Worm (Caenorhabditis elegans) whole organism, L4 larva: ENCODE data around the gene ceh-1.

ENCODE experiments used
- F26F4.8 ChIP-seq: fragments of 200-800 bp; sonication (Bioruptor generic); conservative IDR thresholded peaks from 2 replicates; pipeline ENCODE4 v1.3.6; 2022; ENCODE audit warnings: missing genetic modification characterization, missing compliant biosample characterization
- F37D6.2 ChIP-seq: sonication (generic microtip); optimal IDR thresholded peaks from 2 replicates; lab custom pipeline; 2016; ENCODE audit warnings: mild to moderate bottlenecking, missing genetic modification characterization, missing compliant biosample characterization
- R02D3.7 ChIP-seq: fragments of 150-350 bp; sonication (generic microtip); optimal IDR thresholded peaks from 3 replicates; lab custom pipeline; 2014; ENCODE audit warnings: missing biosample characterization, missing genetic modification characterization
- T20F7.1 ChIP-seq: fragments of 200-800 bp; sonication (Bioruptor generic); optimal IDR thresholded peaks from 2 replicates; lab custom pipeline; 2018; ENCODE audit warnings: mild to moderate bottlenecking, missing genetic modification characterization, missing compliant biosample characterization
- Y48G9A.11 ChIP-seq: fragments of 200-800 bp; sonication (Bioruptor generic); IDR thresholded peaks from 2 replicates; pipeline ENCODE4 v1.3.6; 2022; ENCODE audit warnings: missing genetic modification reagents, missing genetic modification characterization, missing compliant biosample characterization
- Y5F2A.4 ChIP-seq: fragments of 200-800 bp; sonication (Bioruptor generic); optimal IDR thresholded peaks from 2 replicates; lab custom pipeline; 2018; ENCODE audit warnings: mild to moderate bottlenecking, missing genetic modification characterization, missing compliant biosample characterization
- aha-1 ChIP-seq: fragments of 150-350 bp; peaks from one replicate; lab custom pipeline; 2014; ENCODE audit warnings: missing biosample characterization, missing genetic modification characterization
- ceh-20 ChIP-seq: fragments of 200-800 bp; sonication (Bioruptor generic); IDR thresholded peaks from 2 replicates; pipeline ENCODE4 v1.3.6; 2022; ENCODE audit warnings: missing genetic modification reagents, missing genetic modification characterization, missing compliant biosample characterization
- cey-2 ChIP-seq: sonication (generic microtip); optimal IDR thresholded peaks from 3 replicates; lab custom pipeline; 2017; ENCODE audit warnings: missing genetic modification characterization, mild to moderate bottlenecking, missing compliant biosample characterization, antibody characterized with exemption, borderline replicate concordance; ENCODE audit not compliant: insufficient read depth
- ctbp-1 ChIP-seq: fragments of 200-800 bp; sonication (Bioruptor generic); IDR thresholded peaks from 2 replicates; pipeline ENCODE4 v1.3.6; 2022; ENCODE audit warnings: missing genetic modification reagents, missing genetic modification characterization, missing compliant biosample characterization
- daf-12 ChIP-seq: fragments of 150-350 bp; optimal IDR thresholded peaks from 2 replicates; lab custom pipeline; 2014; ENCODE audit warnings: missing biosample characterization, missing genetic modification reagents, missing genetic modification characterization
- daf-8 ChIP-seq: fragments of 200-800 bp; sonication (Bioruptor generic); IDR thresholded peaks from 2 replicates; pipeline ENCODE4 v1.3.6; 2022; ENCODE audit warnings: missing genetic modification characterization, missing compliant biosample characterization
- dmd-6 ChIP-seq: fragments of 200-800 bp; sonication (Bioruptor generic); IDR thresholded peaks from 2 replicates; pipeline ENCODE4 v1.3.6; 2022; ENCODE audit warnings: missing genetic modification reagents, missing genetic modification characterization, missing compliant biosample characterization
- dmd-8 ChIP-seq: fragments of 200-800 bp; sonication (Bioruptor generic); IDR thresholded peaks from 2 replicates; pipeline ENCODE4 v1.3.6; 2022; ENCODE audit warnings: missing genetic modification characterization, missing compliant biosample characterization
- dpl-1 ChIP-seq: fragments of 150-350 bp; optimal IDR thresholded peaks from 2 replicates; lab custom pipeline; 2014; ENCODE audit warnings: missing biosample characterization, missing genetic modification reagents, missing genetic modification characterization
- egl-27 ChIP-seq: sonication (generic microtip); optimal IDR thresholded peaks from 3 replicates; lab custom pipeline; 2017; ENCODE audit warnings: missing biosample characterization, missing genetic modification reagents, missing genetic modification characterization
- egl-43 ChIP-seq: fragments of 200-800 bp; sonication (Bioruptor generic); IDR thresholded peaks from 2 replicates; pipeline ENCODE4 v1.3.6; 2022; ENCODE audit warnings: missing genetic modification reagents, missing genetic modification characterization, missing compliant biosample characterization
- gei-8 ChIP-seq: fragments of 200-800 bp; sonication (Bioruptor generic); optimal IDR thresholded peaks from 2 replicates; lab custom pipeline; 2018; ENCODE audit warnings: mild to moderate bottlenecking, missing genetic modification characterization, missing compliant biosample characterization
- hmg-1.1 ChIP-seq: fragments of 200-800 bp; sonication (Bioruptor generic); IDR thresholded peaks from 2 replicates; pipeline ENCODE4 v1.3.6; 2022; ENCODE audit warnings: missing genetic modification reagents, missing genetic modification characterization, missing compliant biosample characterization
- lim-7 ChIP-seq: fragments of 200-800 bp; sonication (Bioruptor generic); IDR thresholded peaks from 2 replicates; pipeline ENCODE4 v1.3.6; 2022; ENCODE audit warnings: missing genetic modification characterization, missing compliant biosample characterization
- lin-13 ChIP-seq: fragments of 150-350 bp; optimal IDR thresholded peaks from 2 replicates; lab custom pipeline; 2014; ENCODE audit warnings: missing biosample characterization, missing genetic modification reagents, missing genetic modification characterization
- lin-15B ChIP-seq: fragments of 150-350 bp; sonication (generic microtip); optimal IDR thresholded peaks from 3 replicates; lab custom pipeline; 2014; ENCODE audit warnings: missing biosample characterization, missing genetic modification characterization
- lin-38 ChIP-seq: fragments of 200-800 bp; sonication (Bioruptor generic); IDR thresholded peaks from 2 replicates; pipeline ENCODE4 v1.3.6; 2022; ENCODE audit warnings: missing genetic modification reagents, missing genetic modification characterization, missing compliant biosample characterization
- lsy-2 ChIP-seq, 2 experiments: fragments of 150-350 bp in 1 of 2; sonication (generic microtip) in 1 of 2; optimal IDR thresholded peaks; 2 replicates each; lab custom pipeline; 2014 to 2017; ENCODE audit warnings: missing biosample characterization in 2 of 2, missing genetic modification characterization in 2 of 2
- madf-5 ChIP-seq, 2 experiments: fragments of 200-800 bp; sonication (Bioruptor generic); IDR thresholded peaks; 2 replicates each; pipeline ENCODE4 v1.3.6; 2022; ENCODE audit warnings: missing compliant biosample characterization in 2 of 2, missing genetic modification characterization in 2 of 2
- mdl-1 ChIP-seq, 2 experiments: fragments of 150-350 bp in 1 of 2; sonication (generic microtip) in 1 of 2; optimal IDR thresholded peaks; 2 replicates each; lab custom pipeline; 2014 to 2017; ENCODE audit warnings: missing biosample characterization in 2 of 2, missing genetic modification characterization in 2 of 2
- mdt-29 ChIP-seq: fragments of 200-800 bp; sonication (Bioruptor generic); IDR thresholded peaks from 2 replicates; pipeline ENCODE4 v1.3.6; 2022; ENCODE audit warnings: missing genetic modification reagents, missing genetic modification characterization, missing compliant biosample characterization
- mep-1 ChIP-seq: fragments of 150-350 bp; sonication (generic microtip); optimal IDR thresholded peaks from 3 replicates; lab custom pipeline; 2014; ENCODE audit warnings: missing biosample characterization, missing genetic modification characterization
- mes-2 ChIP-seq: sonication (generic microtip); optimal IDR thresholded peaks from 2 replicates; lab custom pipeline; 2016; ENCODE audit warnings: missing genotype, mild to moderate bottlenecking, missing genetic modification characterization, missing compliant biosample characterization; ENCODE audit not compliant: poor library complexity, severe bottlenecking
- mxl-3 ChIP-seq: fragments of 200-800 bp; sonication (Bioruptor generic); optimal IDR thresholded peaks from 2 replicates; lab custom pipeline; 2018; ENCODE audit warnings: mild to moderate bottlenecking, missing genetic modification characterization, missing compliant biosample characterization
- nhr-102 ChIP-seq: sonication (generic microtip); optimal IDR thresholded peaks from 2 replicates; lab custom pipeline; 2016; ENCODE audit warnings: mild to moderate bottlenecking, missing genetic modification characterization, moderate library complexity, missing compliant biosample characterization
- nhr-11 ChIP-seq: fragments of 150-350 bp; optimal IDR thresholded peaks from 2 replicates; lab custom pipeline; 2014; ENCODE audit warnings: missing biosample characterization, missing genetic modification characterization
- nhr-25 ChIP-seq: sonication (generic microtip); optimal IDR thresholded peaks from 2 replicates; lab custom pipeline; 2017; ENCODE audit warnings: missing genetic modification characterization, mild to moderate bottlenecking, missing compliant biosample characterization, antibody characterized with exemption, moderate library complexity, borderline replicate concordance; ENCODE audit not compliant: insufficient read depth
- nhr-28 ChIP-seq: fragments of 150-350 bp; optimal IDR thresholded peaks from 2 replicates; lab custom pipeline; 2014; ENCODE audit warnings: missing biosample characterization, missing genetic modification characterization
- nhr-48 ChIP-seq: sonication (generic microtip); optimal IDR thresholded peaks from 2 replicates; lab custom pipeline; 2016; ENCODE audit warnings: mild to moderate bottlenecking, missing genetic modification characterization, missing compliant biosample characterization
- pha-4 ChIP-seq, 2 experiments: fragments of 150-350 bp in 1 of 2; fragments of 200-800 bp in 1 of 2; sonication (Bioruptor generic) in 1 of 2; IDR thresholded peaks in 1 of 2; optimal IDR thresholded peaks in 1 of 2; 2 replicates each; pipeline versions ENCODE4 v1.3.6 to Lab custom; 2014 to 2022; ENCODE audit warnings: missing genetic modification characterization in 2 of 2, missing genetic modification reagents in 2 of 2, missing biosample characterization in 1 of 2, missing compliant biosample characterization in 1 of 2
- rbr-2 ChIP-seq: sonication (generic microtip); optimal IDR thresholded peaks from 2 replicates; lab custom pipeline; 2016; ENCODE audit warnings: missing genotype, missing genetic modification characterization, missing compliant biosample characterization
- sdz-12 ChIP-seq: fragments of 200-800 bp; sonication (Bioruptor generic); optimal IDR thresholded peaks from 2 replicates; lab custom pipeline; 2018; ENCODE audit warnings: mild to moderate bottlenecking, missing genetic modification characterization, missing compliant biosample characterization
- set-16 ChIP-seq: fragments of 200-800 bp; sonication (Bioruptor generic); IDR thresholded peaks from 2 replicates; pipeline ENCODE4 v1.3.6; 2022; ENCODE audit warnings: missing genetic modification reagents, missing genetic modification characterization, missing compliant biosample characterization
- spr-1 ChIP-seq: sonication (generic microtip); optimal IDR thresholded peaks from 2 replicates; lab custom pipeline; 2016; ENCODE audit warnings: mild to moderate bottlenecking, missing genetic modification characterization, missing compliant biosample characterization
- tag-97 ChIP-seq: fragments of 200-800 bp; sonication (Bioruptor generic); IDR thresholded peaks from 2 replicates; pipeline ENCODE4 v1.3.6; 2022; ENCODE audit warnings: missing genetic modification characterization, missing compliant biosample characterization
- unc-130 ChIP-seq: sonication (generic microtip); optimal IDR thresholded peaks from 2 replicates; lab custom pipeline; 2016; ENCODE audit warnings: missing genetic modification reagents, missing genetic modification characterization, missing compliant biosample characterization
- unc-62 ChIP-seq, 3 experiments: fragments of 150-350 bp in 1 of 3; sonication (generic microtip); optimal IDR thresholded peaks in 2 of 3; peaks in 1 of 3; 1 replicate in 1 of 3; 2 replicates in 2 of 3; lab custom pipeline; 2014 to 2017; ENCODE audit warnings: missing biosample characterization in 3 of 3, missing genetic modification characterization in 3 of 3, missing genetic modification reagents in 3 of 3, missing genotype in 1 of 3
- zag-1 ChIP-seq: fragments of 150-350 bp; optimal IDR thresholded peaks from 2 replicates; lab custom pipeline; 2014; ENCODE audit warnings: missing biosample characterization, missing genetic modification characterization
- ztf-7 ChIP-seq: fragments of 150-350 bp; optimal IDR thresholded peaks from 2 replicates; lab custom pipeline; 2014; ENCODE audit warnings: missing biosample characterization, missing genetic modification characterization

Gene ceh-1

ce11 chrX:4699411-4700050 is 45.6 kb upstream of the ceh-1 start, which contains the start of gene hyl-2:
Gene hyl-2, minus strand, starts transcription at chrX:4699461.
- TF ChIP-seq mes-2 (tag; lab: Kevin White, UChicago), result peak; percentile 50
- TF ChIP-seq spr-1, result no peak
- TF ChIP-seq mdt-29 (GFP tag; lab: Robert Waterston, UW), result 0 out of 2 replicates have a peak, but pooled peaks have one; percentile 38
- peak in 1 of 2 experiments; percentile 82 for TF ChIP-seq unc-62 (GFP tag; optimal IDR thresholded peaks at IDR 0.05 in 1 of 2; lab: Kevin White, UChicago)
- no peak for TF ChIP-seq unc-62 (tag; optimal IDR thresholded peaks at IDR 0.05; lab: Kevin White, UChicago)
- peak; percentile 32 for TF ChIP-seq rbr-2 (tag; lab: Kevin White, UChicago)
- peak; percentile 7 for TF ChIP-seq dpl-1 (GFP tag; lab: Kevin White, UChicago)
- TF ChIP-seq pha-4 (GFP tag; IDR thresholded peaks at IDR 0.05; lab: Robert Waterston, UW), result no peak
- TF ChIP-seq pha-4 (tag; optimal IDR thresholded peaks at IDR 0.05; lab: Kevin White, UChicago), result no peak
- TF ChIP-seq Y5F2A.4 (GFP tag; lab: Kevin White, UChicago), result no peak
- peak in 1 of 2 experiments; percentile 35 for TF ChIP-seq mdl-1 (tag; optimal IDR thresholded peaks at IDR 0.05; lab: Kevin White, UChicago)
- TF ChIP-seq nhr-25, result peak; percentile 3
- TF ChIP-seq lsy-2 (tag; optimal IDR thresholded peaks at IDR 0.05; lab: Kevin White, UChicago), result peak in 1 of 2 experiments; percentile 54
- TF ChIP-seq nhr-48 (tag; lab: Kevin White, UChicago), result no peak
- TF ChIP-seq ceh-20 (GFP tag; lab: Robert Waterston, UW), result 0 out of 2 replicates have a peak, but pooled peaks have one; percentile 33
- peak; percentile 10 for TF ChIP-seq nhr-11 (tag; lab: Kevin White, UChicago)
- TF ChIP-seq mep-1, result peak; percentile 32
- peak; percentile 76 for TF ChIP-seq lin-38 (GFP tag; lab: Robert Waterston, UW)
- peak; percentile 7 for TF ChIP-seq lin-13 (GFP tag; lab: Kevin White, UChicago)
- 0 out of 2 replicates have a peak, but pooled peaks have one; percentile 35 for TF ChIP-seq tag-97 (GFP tag; lab: Robert Waterston, UW)
- peak; percentile 51; the same call in 1 of the 2 replicates for TF ChIP-seq set-16 (GFP tag; lab: Robert Waterston, UW)
- no peak for TF ChIP-seq gei-8 (GFP tag; lab: Kevin White, UChicago)
- TF ChIP-seq egl-27 (tag; lab: Kevin White, UChicago), result no peak
- peak; percentile 55; the same call in 1 of the 2 replicates for TF ChIP-seq ctbp-1 (GFP tag; lab: Robert Waterston, UW)
- no peak for TF ChIP-seq Y48G9A.11 (GFP tag; lab: Robert Waterston, UW)
- 0 out of 2 replicates have a peak, but pooled peaks have one; percentile 39 for TF ChIP-seq lim-7 (GFP tag; lab: Robert Waterston, UW)
- TF ChIP-seq F37D6.2 (tag; lab: Kevin White, UChicago), result no peak
- peak; percentile 30; the same call in 1 of the 2 replicates for TF ChIP-seq hmg-1.1 (GFP tag; lab: Robert Waterston, UW)
- peak; percentile 5 for TF ChIP-seq nhr-28 (tag; lab: Kevin White, UChicago)
- TF ChIP-seq mxl-3 (GFP tag; lab: Kevin White, UChicago), result peak; percentile 93

ce11 chrX:4698271-4698670 is 44.3 kb upstream of the ceh-1 start:
- TF ChIP-seq unc-130 (GFP tag; lab: Kevin White, UChicago), result no peak
- TF ChIP-seq nhr-11 (tag; lab: Kevin White, UChicago), result no peak
- no peak for TF ChIP-seq egl-27 (tag; lab: Kevin White, UChicago)
- TF ChIP-seq dmd-8 (GFP tag; lab: Robert Waterston, UW), result no peak
- no peak for TF ChIP-seq ctbp-1 (GFP tag; lab: Robert Waterston, UW)
- peak; percentile 20 for TF ChIP-seq T20F7.1 (GFP tag; lab: Kevin White, UChicago)
- no peak for TF ChIP-seq F26F4.8 (GFP tag; lab: Robert Waterston, UW)
- no peak for TF ChIP-seq daf-12 (tag; lab: Kevin White, UChicago)
- TF ChIP-seq mdl-1 (tag; optimal IDR thresholded peaks at IDR 0.05; lab: Kevin White, UChicago), result peak in 1 of 2 experiments; percentile 15
- 0 out of 4 replicates have a peak, but pooled peaks of 1 of the 2 experiments have one; percentile 39 for TF ChIP-seq madf-5 (GFP tag; IDR thresholded peaks at IDR 0.05; lab: Robert Waterston, UW)
- no peak for TF ChIP-seq dpl-1 (GFP tag; lab: Kevin White, UChicago)
- peak; percentile 17 for TF ChIP-seq aha-1
- no peak for TF ChIP-seq ztf-7
- TF ChIP-seq egl-43, result no peak
- no peak for TF ChIP-seq gei-8 (GFP tag; lab: Kevin White, UChicago)
- no peak for TF ChIP-seq daf-8 (GFP tag; lab: Robert Waterston, UW)
- TF ChIP-seq lin-15B (tag; lab: Kevin White, UChicago), result no peak
- peak; percentile 66 for TF ChIP-seq dmd-6 (GFP tag; lab: Robert Waterston, UW)
- no peak for TF ChIP-seq nhr-25
- TF ChIP-seq cey-2 (tag; lab: Kevin White, UChicago), result no peak
- TF ChIP-seq zag-1 (tag; lab: Kevin White, UChicago), result no peak
- TF ChIP-seq mes-2 (tag; lab: Kevin White, UChicago), result peak; percentile 14
- TF ChIP-seq sdz-12, result no peak
- no peak for TF ChIP-seq R02D3.7
- peak; percentile 47 for TF ChIP-seq nhr-102 (tag; lab: Kevin White, UChicago)
